Fruit fly (Drosophila melanogaster) Kc167 (cell line): ENCODE measurements around the gene CG13676.

Source experiments
- h ChIP-seq: fragments of >200 bp; optimal IDR thresholded peaks from 3 replicates; lab custom pipeline; 2018; ENCODE audit warnings: missing external identifiers
- insv ChIP-seq: fragments of >200 bp; optimal IDR thresholded peaks from 3 replicates; lab custom pipeline; 2018; ENCODE audit warnings: missing external identifiers
- psq ChIP-seq: fragments of >200 bp; optimal IDR thresholded peaks from 2 replicates; lab custom pipeline; 2017; ENCODE audit warnings: missing external identifiers

DNA sequence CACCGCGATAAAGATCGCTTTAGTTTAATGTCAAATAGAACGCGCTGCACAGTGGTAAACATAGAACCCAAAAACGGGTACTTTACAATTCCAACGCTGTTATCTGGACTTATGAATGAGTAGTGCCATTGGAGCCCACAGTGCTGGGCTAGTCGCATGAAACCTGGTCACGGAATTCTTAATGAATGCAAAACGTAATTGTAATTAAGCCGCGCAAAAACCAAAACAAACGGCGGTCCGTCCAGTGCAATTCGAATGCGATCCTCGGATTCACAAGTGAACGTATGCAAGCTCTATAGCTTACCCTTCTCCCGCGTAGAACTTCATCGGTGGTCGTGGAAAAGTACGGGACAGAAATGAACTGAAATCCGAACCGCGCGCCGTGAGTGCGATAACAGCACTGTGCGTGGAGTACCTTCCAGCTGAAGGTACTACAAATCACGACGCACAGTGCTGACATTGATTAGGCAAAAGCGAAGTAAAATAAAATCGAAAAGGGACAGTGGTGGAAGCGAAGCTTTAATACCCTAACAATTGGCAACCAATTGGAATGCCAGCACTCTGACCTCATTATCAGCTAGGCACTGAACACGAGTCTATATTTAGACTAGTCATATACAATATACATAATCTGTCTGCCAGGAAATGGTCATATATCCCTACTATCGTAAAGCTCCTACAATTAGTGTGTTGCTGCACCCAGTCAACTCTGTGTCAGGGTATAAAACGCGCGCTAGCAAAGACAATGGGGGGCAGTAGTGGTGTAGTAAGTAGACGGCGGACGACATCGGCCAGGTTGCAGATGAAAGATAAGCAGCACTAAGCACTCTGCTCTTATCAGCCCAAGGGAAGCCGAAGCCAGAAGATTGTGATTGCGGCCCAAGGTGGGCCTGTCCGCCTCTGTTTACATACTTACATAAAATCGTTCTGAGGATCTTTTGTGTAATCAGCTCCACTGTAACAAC lies 33.9 kb upstream of the CG13676 start:
- TF ChIP-seq insv (lab: Kevin White, UChicago) (no peak), psq (no peak), h (lab: Kevin White, UChicago) (no peak)
